Worm (Caenorhabditis elegans) whole organism, mixed stage, embryonic: ENCODE data around the gene sdpn-1.

ENCODE experiments used
- bed-3 ChIP-seq: fragments of 200-800 bp; sonication (Bioruptor generic); optimal IDR thresholded peaks from 3 replicates; lab custom pipeline; 2018; ENCODE audit warnings: mild to moderate bottlenecking, missing genetic modification characterization, moderate library complexity, missing compliant biosample characterization
- ceh-39 ChIP-seq: fragments of 150-350 bp; optimal IDR thresholded peaks from 2 replicates; lab custom pipeline; 2014; ENCODE audit warnings: missing biosample characterization, missing genetic modification characterization
- mls-2 ChIP-seq: sonication (generic microtip); optimal IDR thresholded peaks from 2 replicates; lab custom pipeline; 2016; ENCODE audit warnings: mild to moderate bottlenecking, missing genetic modification characterization, moderate library complexity, missing compliant biosample characterization
- nhr-12 ChIP-seq: fragments of 150-350 bp; optimal IDR thresholded peaks from 2 replicates; lab custom pipeline; 2014; ENCODE audit warnings: missing biosample characterization, missing genetic modification characterization
- nhr-76 ChIP-seq: sonication (generic microtip); optimal IDR thresholded peaks from 2 replicates; lab custom pipeline; 2017; ENCODE audit warnings: missing biosample characterization, missing genetic modification characterization
- snpc-4 ChIP-seq: fragments of 150-350 bp; optimal IDR thresholded peaks from 2 replicates; lab custom pipeline; 2014; ENCODE audit warnings: missing biosample characterization, missing genetic modification characterization
- unc-62 ChIP-seq: fragments of 150-350 bp; optimal IDR thresholded peaks from 2 replicates; lab custom pipeline; 2014; ENCODE audit warnings: missing biosample characterization, missing genetic modification reagents, missing genetic modification characterization
- ztf-11 ChIP-seq: fragments of 150-350 bp; optimal IDR thresholded peaks from 2 replicates; lab custom pipeline; 2014; ENCODE audit warnings: missing biosample characterization, missing genetic modification characterization

- TF ChIP-seq nhr-76 (tag; lab: Kevin White, UChicago) (no peak), ztf-11 (tag; lab: Kevin White, UChicago) (no peak), nhr-12 (tag; lab: Kevin White, UChicago) (no peak), bed-3 (GFP tag; lab: Kevin White, UChicago) (no peak), unc-62 (no peak), mls-2 (tag; lab: Kevin White, UChicago) (no peak), snpc-4 (no peak), ceh-39 (tag; lab: Kevin White, UChicago) (no peak)
Observed at ce11 chrX:7992102-7992501, 5.9 kb downstream of the sdpn-1 start.
